Worm (Caenorhabditis elegans): ENCODE results near the gene eif-2Balpha.

Gene eif-2Balpha

ce11 chrIII:9521410-9522090, 21.4 kb upstream of the eif-2Balpha start, which contains the start of the genes clu-1 and prp-40 (continued):
- peak; percentile 70 for TF ChIP-seq K12H6.12 (tag; optimal IDR thresholded peaks at IDR 0.05)
- no peak for TF ChIP-seq hlh-26 (GFP tag; conservative IDR thresholded peaks at IDR 0.05)
- TF ChIP-seq snpc-3.4 (tag; optimal IDR thresholded peaks at IDR 0.05) = no peak
- TF ChIP-seq egrh-3 (GFP tag; IDR thresholded peaks at IDR 0.05) = no peak
- TF ChIP-seq ztf-28 (GFP tag; IDR thresholded peaks at IDR 0.05) = no peak
- TF ChIP-seq Y53G8AR.9 (GFP tag; conservative IDR thresholded peaks at IDR 0.05) = peak; percentile 80; the same call in 1 of the 2 replicates
- no peak for TF ChIP-seq F52B5.7 (tag; optimal IDR thresholded peaks at IDR 0.05)
- peak in 2 of 3 experiments; percentile 28 to 83 for TF ChIP-seq lin-35 (GFP tag; optimal IDR thresholded peaks at IDR 0.05)
- TF ChIP-seq rpc-1 (optimal IDR thresholded peaks at IDR 0.05) = no peak
- no peak for TF ChIP-seq rpc-1 (tag; optimal IDR thresholded peaks at IDR 0.05)
- TF ChIP-seq madf-3 (GFP tag; IDR thresholded peaks at IDR 0.05) = no peak
- TF ChIP-seq T26A5.8 (tag; optimal IDR thresholded peaks at IDR 0.05) = no peak
- peak; percentile 72 for TF ChIP-seq lsl-1 (GFP tag; optimal IDR thresholded peaks at IDR 0.05)
- TF ChIP-seq dpl-1 (GFP tag; optimal IDR thresholded peaks at IDR 0.05) = peak; percentile 39
- TF ChIP-seq pha-4 (tag; optimal IDR thresholded peaks at IDR 0.05) = no peak
- no peak for TF ChIP-seq sea-2 (GFP tag; IDR thresholded peaks at IDR 0.05)
- no peak for TF ChIP-seq ztf-6 (GFP tag; IDR thresholded peaks at IDR 0.05)
- TF ChIP-seq mxl-1 (tag; optimal IDR thresholded peaks at IDR 0.05) = no peak
- TF ChIP-seq akir-1 (GFP tag; optimal IDR thresholded peaks at IDR 0.05) = no peak
- TF ChIP-seq F55B11.4 (tag; optimal IDR thresholded peaks at IDR 0.05; ENCODE audit: borderline replicate concordance, insufficient read depth) = no peak
- TF ChIP-seq unc-130 (GFP tag; optimal IDR thresholded peaks at IDR 0.05) = peak; percentile 39
- peak; percentile 39 for TF ChIP-seq atf-7 (tag; optimal IDR thresholded peaks at IDR 0.05)
- no peak for TF ChIP-seq somi-1 (GFP tag; optimal IDR thresholded peaks at IDR 0.05)
- TF ChIP-seq fkh-3 (tag; optimal IDR thresholded peaks at IDR 0.05) = no peak
- TF ChIP-seq D2030.7 (GFP tag; IDR thresholded peaks at IDR 0.05) = peak; percentile 79
- peak; percentile 5 for TF ChIP-seq athp-1 (tag; optimal IDR thresholded peaks at IDR 0.05)
- TF ChIP-seq gei-17 (GFP tag; optimal IDR thresholded peaks at IDR 0.05) = peak; percentile 37
- TF ChIP-seq ccch-3 (GFP tag; optimal IDR thresholded peaks at IDR 0.05) = no peak
- TF ChIP-seq rcor-1 (GFP tag; IDR thresholded peaks at IDR 0.05) = peak; percentile 70
- TF ChIP-seq ceh-79 (tag; optimal IDR thresholded peaks at IDR 0.05) = no peak
- TF ChIP-seq B0035.1 (tag; optimal IDR thresholded peaks at IDR 0.05) = no peak
- TF ChIP-seq lin-40 (tag; optimal IDR thresholded peaks at IDR 0.05) = peak; percentile 85
- no peak for TF ChIP-seq chd-7 (tag; optimal IDR thresholded peaks at IDR 0.05)
- TF ChIP-seq madf-6 (GFP tag; IDR thresholded peaks at IDR 0.05) = peak; percentile 79
- no peak for TF ChIP-seq Y67H2A.10 (GFP tag; conservative IDR thresholded peaks at IDR 0.05)
- TF ChIP-seq nfya-1 (tag; optimal IDR thresholded peaks at IDR 0.05; ENCODE audit: borderline replicate concordance, insufficient read depth) = no peak
- peak; percentile 54 for TF ChIP-seq efl-1 (GFP tag; optimal IDR thresholded peaks at IDR 0.05)
- peak; percentile 54; the same call in 1 of the 2 replicates for TF ChIP-seq C06A6.2 (GFP tag; conservative IDR thresholded peaks at IDR 0.05)
- peak; percentile 76 for TF ChIP-seq nhr-80 (tag; optimal IDR thresholded peaks at IDR 0.05)
- peak; percentile 77 for TF ChIP-seq ceh-100 (GFP tag; IDR thresholded peaks at IDR 0.05)
- peak; percentile 98 for TF ChIP-seq ztf-18 (tag; optimal IDR thresholded peaks at IDR 0.05)
- TF ChIP-seq dox-1 (GFP tag; IDR thresholded peaks at IDR 0.05) = peak; percentile 94
- 0 out of 2 replicates have a peak, but pooled peaks have one; percentile 33 for TF ChIP-seq B0019.2 (GFP tag; conservative IDR thresholded peaks at IDR 0.05)
- TF ChIP-seq C17E4.6 (GFP tag; IDR thresholded peaks at IDR 0.05) = 0 out of 2 replicates have a peak, but pooled peaks have one; percentile 26
- no peak for TF ChIP-seq nhr-90 (tag; optimal IDR thresholded peaks at IDR 0.05)
- peak; percentile 69 for TF ChIP-seq tlf-1 (GFP tag; optimal IDR thresholded peaks at IDR 0.05)
- no peak for TF ChIP-seq rec-8 (tag; optimal IDR thresholded peaks at IDR 0.05)
- TF ChIP-seq egl-44 (GFP tag; IDR thresholded peaks at IDR 0.05) = no peak

All from whole organism, young adult.